Worm (Caenorhabditis elegans): Measurements from ENCODE around the gene Y54F10BM.22.

- TF ChIP-seq ces-1 (GFP tag; optimal IDR thresholded peaks at IDR 0.05) (no peak), nhr-76 (tag; optimal IDR thresholded peaks at IDR 0.05) (no peak), lin-14 (GFP tag; optimal IDR thresholded peaks at IDR 0.05) (no peak), unc-130 (tag; optimal IDR thresholded peaks at IDR 0.05) (no peak), dpl-1 (GFP tag; optimal IDR thresholded peaks at IDR 0.05) (no peak), nhr-47 (tag; optimal IDR thresholded peaks at IDR 0.05) (no peak), tbx-2 (tag; optimal IDR thresholded peaks at IDR 0.05) (no peak), blmp-1 (tag; optimal IDR thresholded peaks at IDR 0.05) (no peak), unc-86 (tag; optimal IDR thresholded peaks at IDR 0.05) (no peak)
Observed at ce11 chrIII:2308026-2308425, 27.3 kb downstream of the Y54F10BM.22 start, which contains the start of the genes fbxa-1 and Y54F10BM.20.
